Worm (Caenorhabditis elegans): ENCODE data around the gene hmgs-1.
A peak's percentile ranks its signal among the peaks of the same experiment; 100 is the strongest.

hmgs-1 gene

ce11 chrV:5684534-5684933, at the start of gene hmgs-1, which contains the start of gene F25B4.4:
Gene hmgs-1 (minus strand): TSS chrV:5684589.
Gene F25B4.4 (plus strand): TSS chrV:5684873.
- TF ChIP-seq dao-5 (tag; optimal IDR thresholded peaks at IDR 0.05), result no peak
- peak; percentile 85 for TF ChIP-seq W03F9.2 (tag; optimal IDR thresholded peaks at IDR 0.05)
- TF ChIP-seq him-1 (tag; optimal IDR thresholded peaks at IDR 0.05), result peak; percentile 19

- no peak for TF ChIP-seq him-1 (tag; optimal IDR thresholded peaks at IDR 0.05)
- TF ChIP-seq dao-5 (tag; optimal IDR thresholded peaks at IDR 0.05), result no peak
- TF ChIP-seq W03F9.2 (tag; optimal IDR thresholded peaks at IDR 0.05), result no peak
Measured at ce11 chrV:5730783-5731182, 46.4 kb upstream of the hmgs-1 start, which contains the start of gene K09H11.15. Gene K09H11.15 (minus strand): TSS chrV:5730883.

- TF ChIP-seq him-1 (tag; optimal IDR thresholded peaks at IDR 0.05), result no peak
- no peak for TF ChIP-seq dao-5 (tag; optimal IDR thresholded peaks at IDR 0.05)
- no peak for TF ChIP-seq W03F9.2 (tag; optimal IDR thresholded peaks at IDR 0.05)
Measured at ce11 chrV:5726463-5726862, 42.1 kb upstream of the hmgs-1 start, which contains the start of gene K09H11.4. Gene K09H11.4 (minus strand): TSS chrV:5726563.

ce11 chrV:5724395-5724794, 40.0 kb upstream of the hmgs-1 start:
- TF ChIP-seq W03F9.2 (tag; optimal IDR thresholded peaks at IDR 0.05) (no peak), him-1 (tag; optimal IDR thresholded peaks at IDR 0.05) (no peak), dao-5 (tag; optimal IDR thresholded peaks at IDR 0.05) (no peak)

ce11 chrV:5722093-5722492, 37.7 kb upstream of the hmgs-1 start:
- no peak for TF ChIP-seq dao-5 (tag; optimal IDR thresholded peaks at IDR 0.05)
- TF ChIP-seq him-1 (tag; optimal IDR thresholded peaks at IDR 0.05), result no peak
- TF ChIP-seq W03F9.2 (tag; optimal IDR thresholded peaks at IDR 0.05), result no peak

- TF ChIP-seq W03F9.2 (tag; optimal IDR thresholded peaks at IDR 0.05) (peak; percentile 66), him-1 (tag; optimal IDR thresholded peaks at IDR 0.05) (no peak)
Measured at ce11 chrV:5717237-5717935, 33.0 kb upstream of the hmgs-1 start, which contains the start of gene rga-3. Gene rga-3 (plus strand): TSS chrV:5717885.

- TF ChIP-seq dao-5 (tag; optimal IDR thresholded peaks at IDR 0.05) (no peak), him-1 (tag; optimal IDR thresholded peaks at IDR 0.05) (no peak), W03F9.2 (tag; optimal IDR thresholded peaks at IDR 0.05) (no peak)
Measured at ce11 chrV:5716508-5716907, 32.1 kb upstream of the hmgs-1 start, which contains the start of gene K09H11.9. Gene K09H11.9 (minus strand): TSS chrV:5716608.

ce11 chrV:5713510-5713909, 29.1 kb upstream of the hmgs-1 start:
- TF ChIP-seq him-1 (tag; optimal IDR thresholded peaks at IDR 0.05) (no peak), dao-5 (tag; optimal IDR thresholded peaks at IDR 0.05) (no peak), W03F9.2 (tag; optimal IDR thresholded peaks at IDR 0.05) (no peak)

- no peak for TF ChIP-seq him-1 (tag; optimal IDR thresholded peaks at IDR 0.05)
Measured at ce11 chrV:5712652-5713051, 28.3 kb upstream of the hmgs-1 start, which contains the start of gene gcst-1. Gene gcst-1 (plus strand): TSS chrV:5712928.

- TF ChIP-seq dao-5 (tag; optimal IDR thresholded peaks at IDR 0.05) (no peak), W03F9.2 (tag; optimal IDR thresholded peaks at IDR 0.05) (no peak), him-1 (tag; optimal IDR thresholded peaks at IDR 0.05) (no peak)
Measured at ce11 chrV:5712189-5712588, 27.8 kb upstream of the hmgs-1 start.

ce11 chrV:5708331-5708730, 23.9 kb upstream of the hmgs-1 start:
- TF ChIP-seq W03F9.2 (tag; optimal IDR thresholded peaks at IDR 0.05) (no peak), him-1 (tag; optimal IDR thresholded peaks at IDR 0.05) (no peak)

ce11 chrV:5705510-5705909, 21.1 kb upstream of the hmgs-1 start, which contains the start of gene peli-1:
Gene peli-1 (plus strand): TSS chrV:5705810.
- TF ChIP-seq him-1 (tag; optimal IDR thresholded peaks at IDR 0.05) (no peak), dao-5 (tag; optimal IDR thresholded peaks at IDR 0.05) (no peak), W03F9.2 (tag; optimal IDR thresholded peaks at IDR 0.05) (no peak)

- TF ChIP-seq dao-5 (tag; optimal IDR thresholded peaks at IDR 0.05), result no peak
- no peak for TF ChIP-seq him-1 (tag; optimal IDR thresholded peaks at IDR 0.05)
- TF ChIP-seq W03F9.2 (tag; optimal IDR thresholded peaks at IDR 0.05), result no peak
Measured at ce11 chrV:5704467-5704866, 20.1 kb upstream of the hmgs-1 start.

- no peak for TF ChIP-seq dao-5 (tag; optimal IDR thresholded peaks at IDR 0.05)
- no peak for TF ChIP-seq W03F9.2 (tag; optimal IDR thresholded peaks at IDR 0.05)
- no peak for TF ChIP-seq him-1 (tag; optimal IDR thresholded peaks at IDR 0.05)
Measured at ce11 chrV:5701106-5701505, 16.7 kb upstream of the hmgs-1 start.
